Worm (Caenorhabditis elegans): ENCODE measurements around the gene hot-7.

DNA sequence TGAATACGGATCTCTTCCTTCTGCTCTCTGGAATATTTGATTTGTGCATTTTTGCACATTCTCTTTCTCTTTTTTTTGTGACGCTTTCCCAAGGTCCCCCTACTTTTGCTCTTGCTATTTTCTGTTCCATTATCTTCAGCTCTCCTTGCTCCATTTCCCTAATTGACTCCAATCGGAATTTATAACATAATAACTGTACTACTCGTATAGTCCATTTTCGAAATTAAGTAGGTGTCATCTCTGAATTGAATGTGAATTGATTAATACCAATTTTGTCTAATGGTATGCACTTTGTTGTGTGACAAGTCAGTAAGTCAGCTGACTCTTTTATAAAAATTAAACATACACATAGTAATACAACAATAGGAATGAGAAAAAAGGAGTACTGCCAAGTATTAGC, 15.3 kb upstream of the hot-7 start:
- TF ChIP-seq klf-2 (GFP tag; conservative IDR thresholded peaks at IDR 0.05) (no peak), tab-1 (GFP tag; IDR thresholded peaks at IDR 0.05) (no peak), flt-1 (GFP tag; IDR thresholded peaks at IDR 0.05) (no peak), cog-1 (tag; optimal IDR thresholded peaks at IDR 0.05) (no peak), ztf-29 (GFP tag; IDR thresholded peaks at IDR 0.05) (no peak), T22C8.4 (GFP tag; IDR thresholded peaks at IDR 0.05) (no peak), ref-1 (GFP tag; conservative IDR thresholded peaks at IDR 0.05) (no peak)
